Worm (Caenorhabditis elegans): ENCODE results near the gene Y81B9A.3.
A peak's percentile ranks its signal among the peaks of the same experiment; 100 is the strongest.

Gene Y81B9A.3

DNA sequence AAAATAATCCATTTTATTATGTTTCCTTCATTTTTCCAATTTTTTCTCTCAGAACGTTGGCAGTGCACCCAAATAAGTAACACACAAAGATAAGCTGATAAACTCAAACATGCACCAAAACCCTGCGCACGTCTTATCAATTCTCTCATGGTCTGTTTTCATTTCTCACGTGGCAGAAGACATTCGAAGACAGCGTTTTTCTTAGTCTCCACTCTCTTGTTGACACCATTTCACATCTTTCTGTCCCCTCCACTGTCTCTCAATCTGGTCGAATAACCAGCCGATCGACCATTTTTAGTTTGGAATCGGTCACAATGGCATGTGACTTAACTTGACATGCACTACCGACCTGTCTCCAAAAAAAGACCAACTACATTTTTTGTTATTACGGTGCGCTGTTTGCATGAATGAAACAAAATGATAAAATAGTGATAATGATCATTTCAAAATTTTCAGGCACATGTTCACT is 31.7 kb downstream of the Y81B9A.3 start, which contains the start of gene C35B8.3 (continued):
- TF ChIP-seq B0035.1 (tag; optimal IDR thresholded peaks at IDR 0.05) (no peak), snpc-1.3 (tag; optimal IDR thresholded peaks at IDR 0.05; ENCODE audit: insufficient read depth) (no peak), xnd-1 (tag; optimal IDR thresholded peaks at IDR 0.05) (no peak), F37B4.10 (GFP tag; IDR thresholded peaks at IDR 0.05) (no peak), somi-1 (GFP tag; optimal IDR thresholded peaks at IDR 0.05) (no peak), lin-40 (tag; optimal IDR thresholded peaks at IDR 0.05) (peak; percentile 51), mcd-1 (GFP tag; IDR thresholded peaks at IDR 0.05) (no peak), efl-1 (GFP tag; optimal IDR thresholded peaks at IDR 0.05) (no peak), cebp-1 (GFP tag; IDR thresholded peaks at IDR 0.05) (no peak), cebp-1 (tag; optimal IDR thresholded peaks at IDR 0.05) (peak; percentile 70), B0336.3 (GFP tag; IDR thresholded peaks at IDR 0.05) (peak; percentile 67), F39B2.1 (GFP tag; IDR thresholded peaks at IDR 0.05) (no peak), ztf-3 (GFP tag; optimal IDR thresholded peaks at IDR 0.05) (no peak), tbp1 (GFP tag; optimal IDR thresholded peaks at IDR 0.05) (peak; percentile 15), ztf-22 (GFP tag; optimal IDR thresholded peaks at IDR 0.05) (peak; percentile 69), lag-1 (GFP tag; IDR thresholded peaks at IDR 0.05) (no peak), ztf-25 (GFP tag; IDR thresholded peaks at IDR 0.05) (no peak), nhr-80 (tag; optimal IDR thresholded peaks at IDR 0.05) (peak; percentile 91), madf-3 (GFP tag; IDR thresholded peaks at IDR 0.05) (no peak), ets-4 (GFP tag; optimal IDR thresholded peaks at IDR 0.05) (no peak), sea-2 (GFP tag; IDR thresholded peaks at IDR 0.05) (no peak), ztf-26 (tag; optimal IDR thresholded peaks at IDR 0.05) (peak; percentile 61), mel-28 (tag; optimal IDR thresholded peaks at IDR 0.05; ENCODE audit: borderline replicate concordance) (no peak), ceh-40 (GFP tag; IDR thresholded peaks at IDR 0.05) (no peak), mxl-1 (tag; optimal IDR thresholded peaks at IDR 0.05) (no peak), rcor-1 (GFP tag; IDR thresholded peaks at IDR 0.05) (no peak), mes-4 (tag; optimal IDR thresholded peaks at IDR 0.05) (no peak), Y67H2A.10 (GFP tag; conservative IDR thresholded peaks at IDR 0.05) (no peak), atf-7 (tag; optimal IDR thresholded peaks at IDR 0.05) (peak; percentile 48), hlh-12 (tag; optimal IDR thresholded peaks at IDR 0.05) (no peak)

DNA sequence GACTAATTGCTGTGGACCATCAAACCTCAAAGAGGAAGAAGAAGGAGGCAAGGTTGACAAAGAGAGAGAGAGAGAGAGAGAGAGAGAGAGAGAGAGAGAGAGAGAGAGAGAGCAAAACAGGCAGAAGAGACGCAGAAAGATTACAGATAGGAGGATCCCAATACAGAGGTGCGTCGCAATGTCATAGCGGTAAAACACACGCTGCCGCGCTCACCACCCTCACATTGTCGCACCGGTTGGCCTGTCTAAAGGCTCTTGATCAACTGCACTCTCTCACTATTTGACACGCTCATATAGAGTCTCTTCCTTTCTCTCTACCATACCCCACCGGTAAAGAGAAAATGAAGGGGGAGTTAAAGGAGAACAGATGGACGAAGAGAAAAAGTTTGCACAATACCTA is 43.0 kb downstream of the Y81B9A.3 start:
- TF ChIP-seq tbp1 (GFP tag; optimal IDR thresholded peaks at IDR 0.05) (peak; percentile 13), C17E4.6 (GFP tag; IDR thresholded peaks at IDR 0.05) (no peak), hmg-1.2 (GFP tag; IDR thresholded peaks at IDR 0.05) (peak; percentile 89), ceh-27 (GFP tag; optimal IDR thresholded peaks at IDR 0.05) (peak; percentile 41), ztf-26 (tag; optimal IDR thresholded peaks at IDR 0.05) (no peak), Y53G8AR.9 (GFP tag; conservative IDR thresholded peaks at IDR 0.05) (0 out of 2 replicates have a peak, but pooled peaks have one; percentile 37), ztf-6 (GFP tag; IDR thresholded peaks at IDR 0.05) (no peak), tbx-9 (tag; optimal IDR thresholded peaks at IDR 0.05; ENCODE audit: borderline replicate concordance) (no peak), dox-1 (GFP tag; IDR thresholded peaks at IDR 0.05) (peak; percentile 68; the same call in 1 of the 2 replicates), cebp-1 (GFP tag; IDR thresholded peaks at IDR 0.05) (no peak), cebp-1 (tag; optimal IDR thresholded peaks at IDR 0.05) (peak; percentile 53), zfh-2 (GFP tag; conservative IDR thresholded peaks at IDR 0.05) (peak; percentile 78), nhr-80 (tag; optimal IDR thresholded peaks at IDR 0.05) (peak; percentile 86), K12H6.12 (tag; optimal IDR thresholded peaks at IDR 0.05) (peak; percentile 6), hmg-20 (GFP tag; IDR thresholded peaks at IDR 0.05) (0 out of 2 replicates have a peak, but pooled peaks have one; percentile 18), hlh-12 (tag; optimal IDR thresholded peaks at IDR 0.05) (no peak), zim-3 (tag; optimal IDR thresholded peaks at IDR 0.05) (no peak), pbrm-1 (GFP tag; IDR thresholded peaks at IDR 0.05) (peak; percentile 38; the same call in 1 of the 2 replicates)

Data from whole organism, young adult.